Worm (Caenorhabditis elegans): ENCODE measurements around the gene F17E9.5.
"Not testable (repeated sequence)": the region's sequence is repeated elsewhere in the genome, so short reads cannot be mapped to it uniquely, and the experiment has no call there.

Gene F17E9.5

DNA sequence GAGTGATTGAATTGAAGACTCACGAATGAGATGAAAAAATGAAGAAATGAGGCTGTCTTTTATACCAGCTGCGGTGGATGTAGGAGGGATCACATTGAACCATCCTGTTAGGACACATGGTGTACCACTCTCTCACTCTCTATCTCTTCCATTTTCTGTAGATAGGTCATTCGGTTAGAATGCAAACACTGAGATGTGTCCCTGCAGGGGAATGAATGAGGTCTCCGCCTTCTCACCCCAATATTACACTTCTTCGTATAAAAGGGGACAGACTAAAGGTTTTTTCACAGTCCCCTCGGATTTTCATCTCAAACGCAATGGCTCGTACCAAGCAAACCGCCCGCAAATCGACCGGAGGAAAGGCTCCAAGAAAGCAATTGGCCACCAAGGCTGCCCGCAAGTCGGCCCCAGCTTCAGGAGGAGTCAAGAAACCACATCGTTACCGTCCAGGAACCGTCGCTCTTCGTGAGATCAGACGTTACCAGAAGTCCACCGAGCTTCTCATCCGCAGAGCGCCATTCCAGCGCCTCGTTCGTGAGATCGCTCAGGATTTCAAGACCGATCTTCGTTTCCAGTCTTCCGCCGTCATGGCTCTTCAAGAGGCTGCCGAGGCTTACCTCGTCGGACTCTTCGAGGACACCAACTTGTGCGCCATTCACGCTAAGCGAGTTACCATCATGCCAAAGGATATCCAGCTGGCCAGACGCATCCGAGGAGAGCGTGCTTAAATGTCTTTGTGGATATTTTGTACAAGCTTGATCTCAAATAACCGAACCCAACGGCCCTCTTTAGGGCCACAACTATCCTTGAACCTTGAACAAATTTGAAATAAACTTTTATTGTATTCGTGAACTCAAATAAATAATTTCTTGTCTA lies 11.4 kb upstream of the F17E9.5 start, which contains the start of gene his-32:
TSS of gene his-32 (plus strand) at position 318 of the 876 bp plus-strand sequence.
- TF ChIP-seq unc-62 (GFP tag; optimal IDR thresholded peaks at IDR 0.05), result no peak

DNA sequence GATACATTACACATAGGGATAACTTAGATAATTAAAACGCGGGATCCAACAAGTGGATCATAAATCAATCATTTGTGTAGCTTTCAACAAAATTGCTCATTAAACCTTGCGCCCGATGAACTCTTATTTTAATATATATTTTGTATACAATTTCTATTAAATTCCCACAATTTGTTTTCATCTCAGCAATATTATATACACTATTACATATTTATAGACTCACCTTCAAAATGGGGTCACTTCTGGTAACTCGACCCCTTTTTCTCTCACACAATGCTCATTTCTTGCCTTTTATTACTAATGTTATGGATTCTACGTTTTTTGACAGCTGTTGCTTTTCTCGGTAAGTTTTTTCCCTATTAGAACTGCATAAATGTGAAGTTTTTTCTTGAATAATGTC lies 6.0 kb upstream of the F17E9.5 start, which contains the start of gene lgc-6:
TSS of gene lgc-6 (plus strand) at position 301 of the 400 bp plus-strand sequence.
- no peak for TF ChIP-seq unc-62 (GFP tag; optimal IDR thresholded peaks at IDR 0.05)

DNA sequence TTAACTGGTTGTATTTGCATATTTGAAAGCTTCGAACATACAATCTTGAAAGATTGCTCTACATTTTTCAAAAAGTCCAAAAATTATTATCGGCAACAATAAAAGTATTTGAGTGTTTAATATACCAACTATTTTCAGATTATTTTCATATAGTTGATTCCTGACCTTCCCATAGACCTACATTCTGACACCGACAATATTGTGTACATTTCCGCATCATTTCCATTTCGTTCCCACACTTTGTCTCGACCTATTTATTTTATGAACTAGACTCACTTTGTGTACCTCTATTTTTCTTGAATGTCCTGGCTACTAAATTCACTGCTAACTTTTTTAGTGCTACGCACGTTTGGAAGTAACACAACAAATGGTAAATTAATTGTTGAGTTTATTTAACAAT lies 3.2 kb upstream of the F17E9.5 start, which contains the start of gene lgc-5:
TSS of gene lgc-5 (plus strand) at position 301 of the 400 bp plus-strand sequence.
- TF ChIP-seq unc-62 (GFP tag; optimal IDR thresholded peaks at IDR 0.05), result no peak

DNA sequence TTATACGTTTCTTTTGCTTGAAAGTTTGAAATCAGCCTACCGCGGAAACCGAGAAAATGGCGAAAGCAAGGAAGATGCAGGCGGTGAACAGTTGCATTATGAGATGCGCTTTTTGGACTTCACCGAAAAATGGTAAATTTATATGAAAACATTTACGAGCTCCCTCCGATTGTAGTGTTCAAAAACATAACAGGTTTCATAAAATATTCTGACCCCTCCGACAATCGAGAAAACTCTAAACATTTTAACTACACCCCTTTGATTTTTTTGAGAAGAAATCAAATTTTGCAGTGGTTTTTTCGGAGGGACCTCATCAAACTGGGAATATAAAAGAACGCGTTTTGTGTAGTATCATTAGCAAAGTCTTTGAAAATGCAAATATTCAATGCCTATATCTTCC lies 1.4 kb downstream of the F17E9.5 start, which contains the start of the genes F17E9.18 and F17E9.15:
TSS of gene F17E9.18 (minus strand) at position 101 of the 400 bp plus-strand sequence.
TSS of gene F17E9.15 (plus strand) at position 368 of the 400 bp plus-strand sequence.
- TF ChIP-seq unc-62 (GFP tag; optimal IDR thresholded peaks at IDR 0.05), result no peak

DNA sequence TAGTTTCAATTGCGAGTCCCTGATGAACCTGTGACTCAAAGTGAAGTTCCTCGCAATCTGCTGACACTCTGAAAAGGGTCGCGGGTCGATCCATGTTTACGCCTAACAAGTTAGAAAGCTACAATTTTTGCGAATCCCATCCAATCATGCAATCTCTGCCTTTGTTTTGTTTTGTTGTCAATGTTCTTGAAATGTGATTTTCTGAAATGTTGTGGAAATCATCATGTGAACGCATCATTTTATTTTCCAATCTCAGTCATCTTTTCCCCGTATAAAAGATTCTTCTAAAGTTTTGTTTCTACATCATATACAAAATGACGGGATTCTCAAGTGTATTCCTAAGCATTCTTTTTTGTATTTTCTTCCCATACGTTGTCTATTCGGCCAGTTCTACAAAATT lies 2.5 kb downstream of the F17E9.5 start, which contains the start of gene F17E9.4:
TSS of gene F17E9.4 (plus strand) at position 301 of the 400 bp plus-strand sequence.
- no peak for TF ChIP-seq unc-62 (GFP tag; optimal IDR thresholded peaks at IDR 0.05)

DNA sequence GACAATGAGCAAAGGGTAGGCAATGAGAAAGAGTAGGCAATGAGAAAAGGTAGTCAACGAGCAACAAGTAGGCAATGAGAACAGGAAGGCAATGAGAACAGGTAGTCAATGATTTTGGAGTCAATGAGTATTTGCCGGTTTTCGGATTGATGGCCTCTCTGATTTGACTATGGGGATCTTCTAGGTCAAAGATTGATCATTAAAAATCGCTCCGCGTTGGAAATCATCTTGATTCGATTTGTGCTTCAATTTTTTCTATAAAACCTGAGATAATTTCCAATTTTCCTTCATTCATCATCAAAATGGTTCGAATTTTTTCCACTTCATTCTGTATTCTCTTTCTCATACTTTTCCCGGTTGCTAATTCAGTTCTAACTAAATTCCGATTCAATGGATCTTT lies 6.4 kb downstream of the F17E9.5 start, which contains the start of gene F17E9.16:
TSS of gene F17E9.16 (plus strand) at position 301 of the 400 bp plus-strand sequence.
- TF ChIP-seq unc-62 (GFP tag; optimal IDR thresholded peaks at IDR 0.05), result not testable (repeated sequence)

DNA sequence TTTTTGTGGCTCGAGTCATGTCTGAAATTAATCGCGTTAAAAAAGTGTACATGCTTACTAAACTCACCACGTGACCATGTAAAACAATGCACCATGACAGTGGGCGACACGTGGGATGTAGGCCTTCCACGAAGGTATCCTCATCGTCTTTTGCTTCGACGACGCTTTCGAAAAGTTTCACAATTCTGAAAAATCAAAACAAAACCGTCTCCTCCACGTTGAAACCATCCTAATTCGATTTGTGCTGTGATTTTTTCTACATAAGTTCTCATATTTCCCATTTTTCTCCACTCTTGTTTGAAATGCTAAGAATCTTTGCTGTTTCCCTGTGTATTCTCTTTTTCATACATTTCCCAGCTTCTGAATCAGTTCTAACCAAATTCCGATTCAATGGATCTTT lies 9.0 kb downstream of the F17E9.5 start, which contains the start of gene F17E9.3:
TSS of gene F17E9.3 (plus strand) at position 301 of the 400 bp plus-strand sequence.
- no peak for TF ChIP-seq unc-62 (GFP tag; optimal IDR thresholded peaks at IDR 0.05)

DNA sequence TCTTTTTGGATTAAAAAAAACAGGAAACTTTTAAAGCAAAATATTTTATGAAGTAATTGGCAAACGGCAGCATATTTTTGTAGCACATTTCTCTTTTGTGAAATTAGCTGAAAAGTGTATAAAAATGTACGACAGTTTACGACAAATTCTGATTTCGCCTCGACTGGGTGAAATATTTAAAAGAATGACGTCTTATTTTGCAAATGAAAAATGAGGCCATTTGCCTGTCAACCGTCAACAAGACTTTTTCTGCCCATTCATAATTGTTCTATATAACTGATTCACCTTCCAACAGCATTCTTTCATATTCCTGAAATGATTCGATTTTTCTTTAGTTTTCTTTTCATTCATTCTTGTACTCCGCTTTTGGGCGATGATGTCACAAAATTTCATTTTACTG lies 10.0 kb downstream of the F17E9.5 start, which contains the start of the genes F17E9.2 and col-116:
TSS of gene F17E9.2 (plus strand) at position 301 of the 400 bp plus-strand sequence.
TSS of gene col-116 (plus strand) at position 315 of the 400 bp plus-strand sequence.
- no peak for TF ChIP-seq unc-62 (GFP tag; optimal IDR thresholded peaks at IDR 0.05)

DNA sequence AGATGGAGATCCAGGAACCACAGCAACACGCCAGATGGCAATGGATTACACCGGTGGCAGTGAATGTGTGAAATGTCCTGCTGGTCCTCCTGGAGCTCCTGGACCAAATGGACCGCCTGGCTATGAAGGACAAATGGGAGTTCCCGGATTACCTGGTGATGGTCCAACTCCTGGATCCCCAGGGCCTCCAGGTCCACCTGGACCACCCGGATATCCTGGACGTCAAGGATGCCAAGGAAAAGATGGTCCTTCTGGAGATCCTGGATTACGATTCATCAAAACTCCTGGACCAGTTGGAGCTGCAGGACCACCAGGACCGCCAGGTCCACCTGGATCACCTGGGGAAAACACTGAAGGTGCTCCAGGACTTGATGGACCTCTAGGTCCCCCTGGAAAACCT lies 11.7 kb downstream of the F17E9.5 start:
- no peak for TF ChIP-seq unc-62 (GFP tag; optimal IDR thresholded peaks at IDR 0.05)

DNA sequence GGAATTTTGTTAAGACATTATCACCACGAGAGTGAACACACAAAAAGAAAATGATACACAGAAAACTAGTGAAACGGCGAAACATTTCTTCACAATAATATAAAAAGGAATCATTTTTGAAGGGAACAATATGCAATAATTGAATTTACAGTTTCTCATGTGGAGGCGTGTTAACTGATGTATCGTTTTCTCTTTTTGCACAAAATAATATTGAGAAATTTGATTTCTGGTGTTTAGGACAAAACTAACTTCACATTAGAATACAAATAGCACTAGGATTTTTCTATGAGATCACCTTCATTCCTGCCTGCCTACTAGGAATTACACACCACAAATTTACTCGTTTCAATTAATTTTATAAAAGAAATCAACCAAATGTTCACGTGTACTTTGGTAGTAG lies 12.9 kb downstream of the F17E9.5 start, which contains the start of gene D2096.13:
TSS of gene D2096.13 (minus strand) at position 101 of the 400 bp plus-strand sequence.
- no peak for TF ChIP-seq unc-62 (GFP tag; optimal IDR thresholded peaks at IDR 0.05)

DNA sequence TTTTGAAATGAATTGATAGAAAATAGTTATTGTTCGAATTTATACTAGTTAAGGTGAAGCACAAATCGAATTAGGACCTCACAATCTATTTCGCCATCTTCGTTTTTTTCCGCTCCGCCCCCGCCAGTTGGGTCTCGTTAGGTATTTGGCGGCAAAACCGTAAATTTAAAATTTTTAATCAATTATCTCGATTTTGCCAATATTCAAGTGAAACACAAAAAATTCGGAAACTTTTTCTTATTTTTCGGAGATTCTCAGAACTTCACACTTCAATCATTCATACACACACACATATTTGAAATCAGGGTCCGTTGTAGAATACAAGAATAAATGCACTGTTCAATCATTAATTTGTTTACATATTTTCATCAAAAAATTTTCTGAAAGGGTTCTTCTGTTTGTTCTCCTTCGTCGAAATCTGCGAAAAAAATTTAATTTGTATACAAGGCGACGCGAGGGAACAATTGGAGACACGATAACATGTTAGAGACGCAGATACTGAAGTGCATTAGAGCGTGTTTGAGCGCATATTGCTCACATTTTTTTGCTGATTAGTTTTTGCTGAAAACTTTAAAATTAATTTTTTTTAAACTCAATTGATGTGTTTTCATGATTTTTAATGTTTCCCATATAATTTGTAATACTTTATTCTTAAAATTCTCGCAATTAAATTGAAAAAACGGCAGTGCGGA lies 14.2 kb downstream of the F17E9.5 start, which contains the start of gene D2096.5:
TSS of gene D2096.5 (minus strand) at position 51 of the 692 bp plus-strand sequence.
- no peak for TF ChIP-seq unc-62 (GFP tag; optimal IDR thresholded peaks at IDR 0.05)

DNA sequence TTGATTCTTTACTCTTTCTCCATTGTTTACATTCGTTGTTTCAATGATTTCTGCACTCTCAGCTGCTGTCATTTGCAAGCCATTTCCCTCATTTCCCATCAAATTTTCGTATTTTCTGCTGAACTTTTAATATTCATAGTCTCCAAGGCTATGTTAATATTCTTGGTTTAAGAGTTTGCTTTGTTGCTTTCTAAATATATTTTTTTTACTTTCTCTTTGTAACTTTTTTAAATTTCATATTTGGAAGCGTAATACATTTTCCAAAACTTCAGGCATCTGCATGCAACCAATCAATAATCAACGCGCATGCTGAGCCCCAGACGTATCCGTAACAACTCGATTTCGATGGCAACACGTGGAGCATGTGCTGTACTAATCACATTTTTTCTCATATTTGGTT lies 15.2 kb downstream of the F17E9.5 start, which contains the start of gene sqv-1:
TSS of gene sqv-1 (plus strand) at position 301 of the 400 bp plus-strand sequence.
- TF ChIP-seq unc-62 (GFP tag; optimal IDR thresholded peaks at IDR 0.05), result no peak

DNA sequence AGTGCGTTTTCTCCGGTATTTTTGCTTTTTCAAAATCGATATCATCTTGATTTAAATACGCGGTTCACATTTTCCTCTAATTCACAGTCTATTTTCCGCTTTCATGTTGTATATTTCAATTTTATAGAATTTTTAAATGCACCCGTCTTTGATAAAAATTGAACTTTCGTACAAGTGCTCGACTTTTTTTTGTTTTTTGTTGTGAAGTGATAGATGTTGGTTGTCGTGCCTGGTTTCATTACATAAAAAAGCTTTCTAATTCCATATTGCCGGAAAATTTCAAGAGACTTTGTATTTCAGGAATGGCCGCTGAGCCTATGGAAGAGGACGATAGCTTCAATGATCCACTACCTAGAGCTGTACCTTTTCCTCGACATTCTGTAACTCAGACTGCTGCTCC lies 17.5 kb downstream of the F17E9.5 start, which contains the start of gene D2096.12:
TSS of gene D2096.12 (plus strand) at position 301 of the 400 bp plus-strand sequence.
- TF ChIP-seq unc-62 (GFP tag; optimal IDR thresholded peaks at IDR 0.05), result no peak

DNA sequence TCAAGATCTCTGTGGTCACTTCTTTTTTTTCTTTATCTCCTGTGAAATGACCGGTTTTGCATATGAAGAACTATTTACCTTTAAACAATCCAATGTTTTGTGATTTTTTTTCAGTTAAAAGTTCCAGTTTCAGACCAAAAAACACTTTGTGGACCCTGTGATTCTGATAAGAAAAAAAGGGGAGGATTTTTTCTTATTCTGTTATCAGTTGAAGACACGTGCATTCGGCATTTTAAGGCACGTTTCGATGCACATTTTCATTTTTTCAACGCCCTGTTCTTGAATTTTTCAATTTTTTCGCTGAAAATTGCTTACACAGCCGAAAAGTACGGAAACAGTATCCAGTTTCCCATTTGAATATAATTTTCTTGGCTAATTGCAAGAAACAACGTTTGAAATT lies 20.7 kb downstream of the F17E9.5 start, which contains the start of gene aagr-1:
TSS of gene aagr-1 (plus strand) at position 227 of the 400 bp plus-strand sequence.
- no peak for TF ChIP-seq unc-62 (GFP tag; optimal IDR thresholded peaks at IDR 0.05)

DNA sequence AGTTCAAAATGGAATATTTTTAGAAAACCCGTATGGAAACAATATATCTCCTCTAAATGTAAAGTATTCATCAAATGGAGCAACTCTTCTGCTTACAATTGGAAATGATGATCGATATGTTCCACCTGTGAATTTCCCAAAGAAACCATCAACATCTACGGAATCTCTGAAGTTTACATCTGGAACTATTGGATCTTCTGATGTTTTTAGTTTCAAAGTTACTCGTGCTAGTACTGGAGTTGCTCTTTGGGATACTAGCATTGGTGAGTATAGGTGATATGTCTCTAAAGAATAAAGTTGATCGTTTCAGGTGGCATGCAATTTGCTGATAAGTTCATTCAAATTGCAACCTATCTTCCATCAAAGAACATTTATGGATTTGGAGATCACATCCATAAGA lies 22.3 kb downstream of the F17E9.5 start:
- TF ChIP-seq unc-62 (GFP tag; optimal IDR thresholded peaks at IDR 0.05), result no peak
